Worm (Caenorhabditis elegans): ENCODE measurements around the gene C35A5.5.

Gene C35A5.5

DNA sequence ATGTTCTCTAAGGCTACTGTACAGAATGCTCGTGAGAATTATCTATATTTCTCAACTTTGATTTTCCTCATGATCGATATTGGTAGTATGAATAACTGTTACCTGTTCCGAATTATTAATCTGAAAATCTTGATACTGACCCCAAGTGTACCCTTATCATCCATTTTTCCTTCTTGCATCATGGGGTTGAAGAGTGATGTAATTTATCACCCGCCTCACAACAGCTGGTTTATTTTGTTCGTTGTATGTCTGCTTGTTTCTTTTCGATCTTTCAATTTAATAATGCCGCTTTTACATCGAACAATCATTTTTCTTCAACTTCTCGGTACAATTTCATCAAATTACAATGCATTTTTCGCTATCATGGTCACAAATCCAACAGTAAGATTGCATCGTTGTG, 3.2 kb downstream of the C35A5.5 start, which contains the start of gene C35A5.6:
Gene C35A5.6, plus strand, starts transcription at position 283 of the 400 bp plus-strand sequence.
- TF ChIP-seq hlh-30 (tag; optimal IDR thresholded peaks at IDR 0.05; ENCODE audit: insufficient read depth) = peak; percentile 52
- no peak for TF ChIP-seq mdt-29 (GFP tag; IDR thresholded peaks at IDR 0.05)
- TF ChIP-seq ztf-7 (tag; optimal IDR thresholded peaks at IDR 0.05) = peak; percentile 97
- peak; percentile 16 for TF ChIP-seq nhr-28 (tag; optimal IDR thresholded peaks at IDR 0.05)

DNA sequence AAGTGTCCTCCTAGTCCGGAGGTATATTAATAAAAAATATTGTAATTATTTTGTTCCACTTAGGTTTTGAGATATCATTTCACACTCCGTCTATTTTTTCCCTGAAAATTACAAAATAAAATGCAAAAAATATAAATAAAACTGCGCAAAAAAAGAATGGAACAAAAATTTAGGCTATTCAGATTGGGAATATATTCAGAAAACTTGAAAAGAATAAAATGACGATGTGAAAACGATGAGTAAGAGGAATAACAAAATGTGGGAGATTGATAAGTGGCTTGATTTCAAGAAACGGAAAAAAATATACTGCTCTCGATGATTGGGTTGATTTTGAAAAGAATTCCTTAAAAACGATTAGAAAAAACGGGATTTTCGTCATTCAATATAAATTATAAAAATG, 8.6 kb downstream of the C35A5.5 start, which contains the start of gene dmsr-8:
Gene dmsr-8, minus strand, starts transcription at position 101 of the 400 bp plus-strand sequence.
- TF ChIP-seq nhr-77 (tag; optimal IDR thresholded peaks at IDR 0.05) = no peak
- peak in 1 of 2 experiments; percentile 61 for TF ChIP-seq unc-62 (GFP tag; optimal IDR thresholded peaks at IDR 0.05 in 1 of 2)
- no peak for TF ChIP-seq unc-62 (tag; optimal IDR thresholded peaks at IDR 0.05)

DNA sequence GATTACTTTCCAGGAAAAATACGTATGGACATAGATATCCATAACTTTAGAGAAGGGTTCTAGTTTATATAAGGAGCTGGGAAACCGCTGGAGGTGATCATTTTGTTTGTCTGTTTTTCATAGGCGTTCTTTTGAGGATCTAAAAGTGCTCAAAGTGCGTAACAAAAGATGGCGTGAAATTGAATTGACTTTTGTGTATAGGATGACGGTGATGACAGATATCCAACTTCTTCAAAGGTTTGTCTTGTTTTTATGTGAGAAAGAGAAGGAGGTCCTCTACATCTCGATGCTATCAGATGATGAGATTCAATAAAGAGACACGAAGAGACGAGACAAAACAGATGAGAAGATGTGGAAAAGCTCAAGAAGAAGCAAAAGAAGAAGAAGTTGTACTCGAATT, 11.0 kb downstream of the C35A5.5 start:
- TF ChIP-seq unc-62 (GFP tag; optimal IDR thresholded peaks at IDR 0.05 in 1 of 2) (peak in 1 of 2 experiments; percentile 96), unc-62 (tag; optimal IDR thresholded peaks at IDR 0.05) (no peak), lin-1 (GFP tag; IDR thresholded peaks at IDR 0.05) (no peak)

DNA sequence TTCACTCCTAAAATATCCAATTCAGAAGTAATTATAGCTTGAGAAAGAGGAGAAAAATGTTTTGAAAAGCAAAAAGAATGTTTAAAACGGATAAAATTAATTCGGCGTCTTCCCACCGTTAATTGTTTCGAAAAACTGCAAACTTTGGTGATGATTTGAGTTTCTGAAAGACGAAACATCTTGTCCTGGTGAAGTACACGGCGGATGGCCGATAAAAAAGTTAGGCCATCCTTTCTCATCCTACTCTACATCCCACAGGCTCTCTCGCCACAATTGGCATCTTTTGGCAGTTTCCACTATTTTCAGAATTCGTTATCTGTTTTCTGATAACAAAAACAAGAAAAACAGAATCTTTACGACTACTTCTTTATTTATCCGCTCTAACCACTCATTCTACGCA, 20.2 kb downstream of the C35A5.5 start, which contains the start of the genes C35A5.8 and hda-11:
Gene C35A5.8, minus strand, starts transcription at position 7 of the 400 bp plus-strand sequence.
Gene hda-11, plus strand, starts transcription at position 283 of the 400 bp plus-strand sequence.
- TF ChIP-seq sdz-12 (GFP tag; optimal IDR thresholded peaks at IDR 0.05) (peak; percentile 41), T26A8.4 (GFP tag; IDR thresholded peaks at IDR 0.05) (no peak; the same call in 1 of the 2 replicates), unc-39 (tag; optimal IDR thresholded peaks at IDR 0.05) (no peak), F10B5.3 (tag; optimal IDR thresholded peaks at IDR 0.05) (no peak), ztf-11 (tag; optimal IDR thresholded peaks at IDR 0.05) (no peak), zip-11 (GFP tag; IDR thresholded peaks at IDR 0.05) (no peak), madf-9 (GFP tag; conservative IDR thresholded peaks at IDR 0.05) (peak; percentile 78), ces-1 (GFP tag; optimal IDR thresholded peaks at IDR 0.05) (no peak), zfp-2 (tag; optimal IDR thresholded peaks at IDR 0.05) (no peak), rbr-2 (tag; optimal IDR thresholded peaks at IDR 0.05) (peak; percentile 48), lin-13 (GFP tag; optimal IDR thresholded peaks at IDR 0.05) (no peak), Y105C5A.15 (GFP tag; IDR thresholded peaks at IDR 0.05) (no peak), nhr-25 (tag; optimal IDR thresholded peaks at IDR 0.05; ENCODE audit: borderline replicate concordance, insufficient read depth) (peak; percentile 4), hif-1 (tag; optimal IDR thresholded peaks at IDR 0.05) (peak in 1 of 2 experiments; percentile 89), vab-7 (GFP tag; IDR thresholded peaks at IDR 0.05) (no peak), jun-1 (tag; optimal IDR thresholded peaks at IDR 0.05) (no peak), snpc-4 (tag; optimal IDR thresholded peaks at IDR 0.05) (no peak), D1046.2 (GFP tag; IDR thresholded peaks at IDR 0.05) (0 out of 2 replicates have a peak, but pooled peaks have one; percentile 68), nhr-48 (tag; optimal IDR thresholded peaks at IDR 0.05) (peak; percentile 31), daf-12 (tag; optimal IDR thresholded peaks at IDR 0.05) (no peak), dpl-1 (GFP tag; optimal IDR thresholded peaks at IDR 0.05) (peak; percentile 73), nhr-102 (tag; optimal IDR thresholded peaks at IDR 0.05) (no peak), zfp-3 (GFP tag; conservative IDR thresholded peaks at IDR 0.05) (peak; percentile 46; the same call in 1 of the 2 replicates), Y48G9A.11 (GFP tag; IDR thresholded peaks at IDR 0.05) (peak; percentile 48), dmd-6 (GFP tag; IDR thresholded peaks at IDR 0.05) (peak; percentile 61), lin-29 (GFP tag; IDR thresholded peaks at IDR 0.05) (no peak), lin-15B (tag; optimal IDR thresholded peaks at IDR 0.05) (no peak), arid-1 (GFP tag; conservative IDR thresholded peaks at IDR 0.05) (no peak), nhr-10 (tag; optimal IDR thresholded peaks at IDR 0.05) (no peak), set-16 (GFP tag; IDR thresholded peaks at IDR 0.05) (no peak), pqm-1 (tag; optimal IDR thresholded peaks at IDR 0.05) (no peak), attf-4 (tag; optimal IDR thresholded peaks at IDR 0.05) (no peak), T20F7.1 (GFP tag; optimal IDR thresholded peaks at IDR 0.05) (no peak), lim-7 (GFP tag; IDR thresholded peaks at IDR 0.05) (no peak), egl-27 (tag; optimal IDR thresholded peaks at IDR 0.05) (no peak), daf-8 (GFP tag; IDR thresholded peaks at IDR 0.05) (no peak), ceh-82 (tag; optimal IDR thresholded peaks at IDR 0.05) (no peak), egl-43 (GFP tag; IDR thresholded peaks at IDR 0.05) (no peak), ceh-44 (GFP tag; IDR thresholded peaks at IDR 0.05) (no peak)

Measured in whole organism, L4 larva.